Worm (Caenorhabditis elegans): ENCODE measurements around the gene pigg-1.
A peak's percentile ranks its signal among the peaks of the same experiment; 100 is the strongest.

Gene pigg-1

ce11 chrII:8561227-8561626 lies 38.8 kb downstream of the pigg-1 start, which contains the start of gene iff-2:
TSS of gene iff-2 (minus strand) at chrII:8561367.
- TF ChIP-seq snpc-4 (tag; optimal IDR thresholded peaks at IDR 0.05) (peak; percentile 70), attf-4 (tag; optimal IDR thresholded peaks at IDR 0.05) (no peak), pha-4 (GFP tag; IDR thresholded peaks at IDR 0.05) (peak; percentile 96), pha-4 (tag; optimal IDR thresholded peaks at IDR 0.05) (no peak), lin-15B (tag; optimal IDR thresholded peaks at IDR 0.05) (peak; percentile 98), mxl-2 (GFP tag; conservative IDR thresholded peaks at IDR 0.05) (peak; percentile 92), dmd-6 (GFP tag; IDR thresholded peaks at IDR 0.05) (peak; percentile 99), nhr-76 (tag; optimal IDR thresholded peaks at IDR 0.05) (peak; percentile 81), arid-1 (GFP tag; conservative IDR thresholded peaks at IDR 0.05) (peak; percentile 97), ces-1 (GFP tag; optimal IDR thresholded peaks at IDR 0.05) (peak; percentile 77), zip-11 (GFP tag; IDR thresholded peaks at IDR 0.05) (no peak), zfp-2 (tag; optimal IDR thresholded peaks at IDR 0.05) (peak; percentile 100), saeg-2 (GFP tag; IDR thresholded peaks at IDR 0.05) (peak; percentile 92), ztf-7 (tag; optimal IDR thresholded peaks at IDR 0.05) (peak; percentile 87), mdt-29 (GFP tag; IDR thresholded peaks at IDR 0.05) (no peak; the same call in none of the 2 replicates), dve-1 (tag; optimal IDR thresholded peaks at IDR 0.05; ENCODE audit: insufficient read depth) (peak; percentile 100), T26A8.4 (GFP tag; IDR thresholded peaks at IDR 0.05) (peak; percentile 97), unc-39 (tag; optimal IDR thresholded peaks at IDR 0.05) (no peak), hlh-30 (tag; optimal IDR thresholded peaks at IDR 0.05; ENCODE audit: insufficient read depth) (peak; percentile 100), T20F7.1 (GFP tag; optimal IDR thresholded peaks at IDR 0.05) (peak; percentile 97), unc-130 (GFP tag; optimal IDR thresholded peaks at IDR 0.05) (peak; percentile 51), ceh-28 (tag; optimal IDR thresholded peaks at IDR 0.05) (peak; percentile 41), spr-3 (GFP tag; optimal IDR thresholded peaks at IDR 0.05) (peak; percentile 93), pqm-1 (tag; optimal IDR thresholded peaks at IDR 0.05) (peak; percentile 92), F44E2.7 (GFP tag; IDR thresholded peaks at IDR 0.05) (no peak), Y5F2A.4 (GFP tag; optimal IDR thresholded peaks at IDR 0.05) (peak; percentile 78), daf-12 (tag; optimal IDR thresholded peaks at IDR 0.05) (no peak), cey-2 (tag; optimal IDR thresholded peaks at IDR 0.05; ENCODE audit: borderline replicate concordance, insufficient read depth) (peak; percentile 85), lin-13 (GFP tag; optimal IDR thresholded peaks at IDR 0.05) (peak; percentile 99), egl-27 (tag; optimal IDR thresholded peaks at IDR 0.05) (peak; percentile 80), jun-1 (tag; optimal IDR thresholded peaks at IDR 0.05) (peak; percentile 97), D1046.2 (GFP tag; IDR thresholded peaks at IDR 0.05) (peak; percentile 94), nhr-102 (tag; optimal IDR thresholded peaks at IDR 0.05) (peak; percentile 97), hlh-11 (tag; optimal IDR thresholded peaks at IDR 0.05) (peak; percentile 99), ceh-82 (tag; optimal IDR thresholded peaks at IDR 0.05) (peak; percentile 12), nhr-237 (tag; optimal IDR thresholded peaks at IDR 0.05) (peak; percentile 83), F49E8.2 (tag; optimal IDR thresholded peaks at IDR 0.05; ENCODE audit: borderline replicate concordance) (no peak), F10B5.3 (tag; optimal IDR thresholded peaks at IDR 0.05) (peak; percentile 75), hmg-1.1 (GFP tag; IDR thresholded peaks at IDR 0.05) (peak; percentile 99), aly-2 (tag; optimal IDR thresholded peaks at IDR 0.05) (peak; percentile 19), dmd-9 (GFP tag; IDR thresholded peaks at IDR 0.05) (peak; percentile 95), nhr-41 (GFP tag; IDR thresholded peaks at IDR 0.05) (peak; percentile 94), fkh-10 (GFP tag; optimal IDR thresholded peaks at IDR 0.05) (peak; percentile 99), ztf-11 (tag; optimal IDR thresholded peaks at IDR 0.05) (peak; percentile 2), ceh-44 (GFP tag; IDR thresholded peaks at IDR 0.05) (0 out of 2 replicates have a peak, but pooled peaks have one; percentile 56), nhr-6 (tag; optimal IDR thresholded peaks at IDR 0.05) (peak; percentile 99), madf-5 (GFP tag; IDR thresholded peaks at IDR 0.05) (peak in 1 of 2 experiments; percentile 89; a peak in 1 of 4 replicates), Y75B8A.6 (GFP tag; IDR thresholded peaks at IDR 0.05) (peak; percentile 96), nhr-48 (tag; optimal IDR thresholded peaks at IDR 0.05) (peak; percentile 95), zip-2 (tag; optimal IDR thresholded peaks at IDR 0.05) (peak; percentile 89), nhr-111 (GFP tag; optimal IDR thresholded peaks at IDR 0.05) (no peak), ceh-32 (tag; optimal IDR thresholded peaks at IDR 0.05; ENCODE audit: poor library complexity) (peak; percentile 68)

Data from whole organism, L4 larva.